Worm (Caenorhabditis elegans) whole organism, L1 larva: Measurements from ENCODE around the gene sre-45.

Source experiments
- C16A3.4 ChIP-seq: fragments of 150-350 bp; optimal IDR thresholded peaks from 2 replicates; lab custom pipeline; 2014; ENCODE audit warnings: missing biosample characterization, missing genetic modification characterization
- C34B4.2 ChIP-seq: sonication (generic microtip); optimal IDR thresholded peaks from 2 replicates; lab custom pipeline; 2017; ENCODE audit warnings: mild to moderate bottlenecking, missing genetic modification characterization, missing compliant biosample characterization
- F16B12.6 ChIP-seq: fragments of 150-350 bp; optimal IDR thresholded peaks from 2 replicates; lab custom pipeline; 2014; ENCODE audit warnings: missing biosample characterization, missing genetic modification characterization
- Y116A8C.19 ChIP-seq: sonication (generic microtip); optimal IDR thresholded peaks from 2 replicates; lab custom pipeline; 2016; ENCODE audit warnings: missing compliant biosample characterization, missing genetic modification characterization, borderline replicate concordance
- alr-1 ChIP-seq: fragments of 200-800 bp; sonication (Bioruptor generic); optimal IDR thresholded peaks from 2 replicates; lab custom pipeline; 2018; ENCODE audit warnings: borderline replicate concordance, mild to moderate bottlenecking, missing genetic modification characterization, missing compliant biosample characterization
- aly-2 ChIP-seq: fragments of 150-350 bp; optimal IDR thresholded peaks from 2 replicates; lab custom pipeline; 2014; ENCODE audit warnings: missing biosample characterization, missing genetic modification characterization
- ceh-8 ChIP-seq: fragments of 200-800 bp; sonication (Bioruptor generic); optimal IDR thresholded peaks from 2 replicates; lab custom pipeline; 2018; ENCODE audit warnings: mild to moderate bottlenecking, missing genetic modification characterization, moderate library complexity, missing compliant biosample characterization
- ceh-82 ChIP-seq, 3 experiments: fragments of 150-350 bp in 1 of 3; sonication (generic microtip) in 2 of 3; optimal IDR thresholded peaks; 2 replicates each; lab custom pipeline; 2014 to 2017; ENCODE audit warnings: missing biosample characterization in 3 of 3, missing genetic modification characterization in 3 of 3
- ceh-90 ChIP-seq: sonication (generic microtip); optimal IDR thresholded peaks from 2 replicates; lab custom pipeline; 2016; ENCODE audit warnings: missing genetic modification characterization, missing compliant biosample characterization
- dsc-1 ChIP-seq: sonication (generic microtip); optimal IDR thresholded peaks from 2 replicates; lab custom pipeline; 2016; ENCODE audit warnings: mild to moderate bottlenecking, missing genetic modification characterization, missing compliant biosample characterization
- efl-1 ChIP-seq, 4 experiments: fragments of 150-350 bp; optimal IDR thresholded peaks in 3 of 4; peaks in 1 of 4; 1 replicate in 1 of 4; 2 replicates in 3 of 4; lab custom pipeline; 2014; ENCODE audit warnings: missing biosample characterization in 2 of 4, missing genetic modification characterization in 2 of 4, missing genetic modification reagents in 2 of 4
- efl-3 ChIP-seq: fragments of 200-800 bp; sonication (Bioruptor generic); optimal IDR thresholded peaks from 2 replicates; lab custom pipeline; 2018; ENCODE audit warnings: mild to moderate bottlenecking, missing genetic modification characterization, missing compliant biosample characterization
- elt-2 ChIP-seq: sonication (generic microtip); optimal IDR thresholded peaks from 2 replicates; lab custom pipeline; 2016; ENCODE audit warnings: missing genetic modification characterization, mild to moderate bottlenecking, inconsistent platforms, missing compliant biosample characterization, missing genetic modification reagents
- fkh-10 ChIP-seq: sonication (generic microtip); optimal IDR thresholded peaks from 2 replicates; lab custom pipeline; 2017; ENCODE audit warnings: missing biosample characterization, missing genetic modification reagents, missing genetic modification characterization
- fos-1 ChIP-seq: fragments of 150-350 bp; optimal IDR thresholded peaks from 2 replicates; lab custom pipeline; 2014; ENCODE audit warnings: missing biosample characterization, missing genetic modification characterization
- grh-1 ChIP-seq: fragments of 200-800 bp; sonication (Bioruptor generic); IDR thresholded peaks from 2 replicates; pipeline ENCODE4 v1.3.6; 2022; ENCODE audit warnings: missing genetic modification reagents, missing genetic modification characterization, missing compliant biosample characterization
- hlh-4 ChIP-seq: sonication (generic microtip); optimal IDR thresholded peaks from 2 replicates; lab custom pipeline; 2016; ENCODE audit warnings: mild to moderate bottlenecking, missing genetic modification characterization, missing compliant biosample characterization
- hpl-2 ChIP-seq: fragments of 150-350 bp; optimal IDR thresholded peaks from 2 replicates; lab custom pipeline; 2014; ENCODE audit warnings: missing biosample characterization, missing genetic modification reagents, missing genetic modification characterization
- isw-1 ChIP-seq: fragments of 200-800 bp; sonication (Bioruptor generic); IDR thresholded peaks from 2 replicates; pipeline ENCODE4 v1.3.6; 2022; ENCODE audit warnings: missing genetic modification characterization, missing compliant biosample characterization
- jun-1 ChIP-seq: fragments of 150-350 bp; optimal IDR thresholded peaks from 2 replicates; lab custom pipeline; 2014; ENCODE audit warnings: missing biosample characterization, missing genetic modification reagents, missing genetic modification characterization
- lin-14 ChIP-seq: fragments of 200-800 bp; sonication (Bioruptor generic); optimal IDR thresholded peaks from 2 replicates; lab custom pipeline; 2018; ENCODE audit warnings: mild to moderate bottlenecking, missing genetic modification characterization, moderate library complexity, missing compliant biosample characterization
- lin-35 ChIP-seq, 2 experiments: fragments of 150-350 bp; optimal IDR thresholded peaks; 2 replicates each; lab custom pipeline; 2014; ENCODE audit warnings: missing biosample characterization in 2 of 2, missing genetic modification characterization in 2 of 2, missing genetic modification reagents in 2 of 2
- lin-39 ChIP-seq: fragments of 150-350 bp; optimal IDR thresholded peaks from 2 replicates; lab custom pipeline; 2014; ENCODE audit warnings: missing biosample characterization, missing genetic modification reagents, missing genetic modification characterization
- lsy-2 ChIP-seq, 2 experiments: fragments of 150-350 bp; optimal IDR thresholded peaks; 2 replicates each; lab custom pipeline; 2014; ENCODE audit warnings: missing biosample characterization in 2 of 2, missing genetic modification characterization in 2 of 2
- mdl-1 ChIP-seq, 2 experiments: fragments of 150-350 bp; optimal IDR thresholded peaks; 2 replicates each; lab custom pipeline; 2014 to 2017; ENCODE audit warnings: missing biosample characterization in 2 of 2, missing genetic modification characterization in 2 of 2, inconsistent platforms in 1 of 2
- mep-1 ChIP-seq: fragments of 150-350 bp; optimal IDR thresholded peaks from 2 replicates; lab custom pipeline; 2014; ENCODE audit warnings: missing biosample characterization, missing genetic modification characterization
- nhr-12 ChIP-seq: sonication (generic microtip); optimal IDR thresholded peaks from 2 replicates; lab custom pipeline; 2017; ENCODE audit warnings: missing biosample characterization, missing genetic modification characterization
- nhr-237 ChIP-seq: fragments of 150-350 bp; optimal IDR thresholded peaks from 2 replicates; lab custom pipeline; 2014; ENCODE audit warnings: missing biosample characterization, missing genetic modification characterization
- nhr-76 ChIP-seq: sonication (generic microtip); optimal IDR thresholded peaks from 2 replicates; lab custom pipeline; 2017; ENCODE audit warnings: missing biosample characterization, missing genetic modification characterization
- pag-3 ChIP-seq: sonication (generic microtip); optimal IDR thresholded peaks from 2 replicates; lab custom pipeline; 2017; ENCODE audit warnings: missing genetic modification characterization, mild to moderate bottlenecking, missing compliant biosample characterization, antibody characterized with exemption, borderline replicate concordance; ENCODE audit not compliant: insufficient read depth
- pax-3 ChIP-seq: fragments of 200-800 bp; sonication (Bioruptor generic); optimal IDR thresholded peaks from 2 replicates; lab custom pipeline; 2018; ENCODE audit warnings: mild to moderate bottlenecking, missing genetic modification characterization, moderate library complexity, missing compliant biosample characterization
- rnt-1 ChIP-seq: sonication (generic microtip); optimal IDR thresholded peaks from 2 replicates; lab custom pipeline; 2016; ENCODE audit warnings: mild to moderate bottlenecking, missing genetic modification characterization, moderate library complexity, missing compliant biosample characterization
- swsn-7 ChIP-seq: sonication (generic microtip); optimal IDR thresholded peaks from 2 replicates; lab custom pipeline; 2016; ENCODE audit warnings: missing genetic modification characterization, missing compliant biosample characterization
- tbx-2 ChIP-seq: sonication (generic microtip); optimal IDR thresholded peaks from 2 replicates; lab custom pipeline; 2016; ENCODE audit warnings: missing genetic modification characterization, missing compliant biosample characterization
- tlp-1 ChIP-seq: fragments of 150-350 bp; optimal IDR thresholded peaks from 2 replicates; lab custom pipeline; 2014; ENCODE audit warnings: missing biosample characterization, missing genetic modification characterization
- unc-130 ChIP-seq: fragments of 150-350 bp; optimal IDR thresholded peaks from 2 replicates; lab custom pipeline; 2017; ENCODE audit warnings: missing biosample characterization, missing genetic modification characterization, inconsistent platforms
- unc-30 ChIP-seq: sonication (generic microtip); optimal IDR thresholded peaks from 2 replicates; lab custom pipeline; 2017; ENCODE audit warnings: missing biosample characterization, missing genetic modification characterization
- unc-62 ChIP-seq: fragments of 150-350 bp; optimal IDR thresholded peaks from 2 replicates; lab custom pipeline; 2014; ENCODE audit warnings: missing biosample characterization, missing genetic modification reagents, missing genetic modification characterization
- unc-86 ChIP-seq: sonication (generic microtip); optimal IDR thresholded peaks from 2 replicates; lab custom pipeline; 2016; ENCODE audit warnings: missing genetic modification characterization, missing compliant biosample characterization
- ztf-11 ChIP-seq, 2 experiments: sonication (generic microtip); optimal IDR thresholded peaks; 2 replicates each; lab custom pipeline; 2016 to 2017; ENCODE audit warnings: missing genetic modification characterization in 2 of 2, missing biosample characterization in 1 of 2, missing compliant biosample characterization in 1 of 2

sre-45 gene

ce11 chrII:13529131-13529530 is 11.4 kb downstream of the sre-45 start:
- TF ChIP-seq pag-3 (tag; lab: Kevin White, UChicago): no peak
- TF ChIP-seq pax-3: no peak
- TF ChIP-seq isw-1 (GFP tag; lab: Robert Waterston, UW): no peak
- TF ChIP-seq unc-62 (GFP tag; lab: Kevin White, UChicago): no peak
- no peak for TF ChIP-seq Y116A8C.19
- TF ChIP-seq nhr-12 (tag; lab: Kevin White, UChicago): no peak
- TF ChIP-seq nhr-237 (tag; lab: Kevin White, UChicago): no peak
- TF ChIP-seq tlp-1 (tag; lab: Kevin White, UChicago): no peak

- TF ChIP-seq C16A3.4: no peak
- no peak for TF ChIP-seq ceh-82 (tag; optimal IDR thresholded peaks at IDR 0.05; lab: Kevin White, UChicago)
- TF ChIP-seq lin-14 (GFP tag; lab: Kevin White, UChicago): no peak
- TF ChIP-seq lin-35 (GFP tag; optimal IDR thresholded peaks at IDR 0.05; lab: Kevin White, UChicago): no peak
- TF ChIP-seq efl-1 (optimal IDR thresholded peaks at IDR 0.05; lab: Kevin White, UChicago): no peak
- TF ChIP-seq efl-1 (GFP tag; optimal IDR thresholded peaks at IDR 0.05 in 1 of 2; lab: Kevin White, UChicago): no peak
- no peak for TF ChIP-seq tbx-2 (tag; lab: Kevin White, UChicago)
- no peak for TF ChIP-seq lsy-2 (tag; optimal IDR thresholded peaks at IDR 0.05; lab: Kevin White, UChicago)
- no peak for TF ChIP-seq lin-39 (tag; lab: Kevin White, UChicago)
- TF ChIP-seq C34B4.2 (tag; lab: Kevin White, UChicago): no peak
- TF ChIP-seq mep-1 (tag; lab: Kevin White, UChicago): no peak
- no peak for TF ChIP-seq nhr-237 (tag; lab: Kevin White, UChicago)
- TF ChIP-seq fos-1 (tag; lab: Kevin White, UChicago): no peak
- TF ChIP-seq hlh-4: no peak
- TF ChIP-seq nhr-76 (tag; lab: Kevin White, UChicago): no peak
- TF ChIP-seq aly-2 (tag; lab: Kevin White, UChicago): no peak
These were observed 13.0 kb downstream of the sre-45 start for ce11 chrII:13530657-13531056.

ce11 chrII:13531118-13531517 is 13.4 kb downstream of the sre-45 start, which contains the start of gene snx-14:
Gene snx-14 (minus strand): TSS chrII:13531218.
- TF ChIP-seq ceh-8 (GFP tag; lab: Kevin White, UChicago): no peak
- TF ChIP-seq jun-1 (tag; lab: Kevin White, UChicago): no peak
- TF ChIP-seq unc-86: no peak
- no peak for TF ChIP-seq swsn-7 (tag; lab: Kevin White, UChicago)
- no peak for TF ChIP-seq mdl-1 (tag; optimal IDR thresholded peaks at IDR 0.05; lab: Kevin White, UChicago)
- TF ChIP-seq grh-1 (GFP tag; lab: Robert Waterston, UW): no peak
- TF ChIP-seq pag-3 (tag; lab: Kevin White, UChicago): no peak
- TF ChIP-seq ceh-82 (tag; optimal IDR thresholded peaks at IDR 0.05; lab: Kevin White, UChicago): no peak
- no peak for TF ChIP-seq fkh-10 (GFP tag; lab: Kevin White, UChicago)
- TF ChIP-seq, all 84 proteins: peak for 0

- TF ChIP-seq efl-1 (optimal IDR thresholded peaks at IDR 0.05; lab: Kevin White, UChicago): no peak
- TF ChIP-seq efl-1 (GFP tag; optimal IDR thresholded peaks at IDR 0.05 in 1 of 2; lab: Kevin White, UChicago): peak in 1 of 2 experiments; percentile 53
- TF ChIP-seq elt-2 (tag; lab: Kevin White, UChicago): no peak
These were observed 23.3 kb downstream of the sre-45 start, which contains the start of the genes noa-1 and Y48E1B.17 for ce11 chrII:13540956-13541355. Gene noa-1 (minus strand): TSS chrII:13541056. Gene Y48E1B.17 (minus strand): TSS chrII:13541084.

- TF ChIP-seq ceh-8 (GFP tag; lab: Kevin White, UChicago) (peak; percentile 21), F16B12.6 (no peak)
These were observed 25.3 kb downstream of the sre-45 start for ce11 chrII:13542991-13543390.

- no peak for TF ChIP-seq efl-3
- no peak for TF ChIP-seq rnt-1
- TF ChIP-seq nhr-12 (tag; lab: Kevin White, UChicago): no peak
- no peak for TF ChIP-seq hpl-2 (GFP tag; lab: Kevin White, UChicago)
- no peak for TF ChIP-seq tbx-2 (tag; lab: Kevin White, UChicago)
- no peak for TF ChIP-seq unc-130
- no peak for TF ChIP-seq alr-1 (tag; lab: Kevin White, UChicago)
- no peak for TF ChIP-seq dsc-1 (tag; lab: Kevin White, UChicago)
- TF ChIP-seq ceh-90 (tag; lab: Kevin White, UChicago): no peak
- TF ChIP-seq isw-1 (GFP tag; lab: Robert Waterston, UW): no peak
- TF ChIP-seq unc-30 (tag; lab: Kevin White, UChicago): no peak
- TF ChIP-seq tlp-1 (tag; lab: Kevin White, UChicago): no peak
- TF ChIP-seq ztf-11 (tag; optimal IDR thresholded peaks at IDR 0.05; lab: Kevin White, UChicago): no peak
These were observed 29.8 kb downstream of the sre-45 start, which contains the start of gene ddl-2 for ce11 chrII:13547545-13547944. Gene ddl-2 (minus strand): TSS chrII:13547645.
